Fruit fly (Drosophila melanogaster): Measurements from ENCODE around the gene SclB.

The SclB gene

dm6 chr2L:16837672-16838071 is at the start of gene SclB, which contains the start of gene SclA:
Gene SclB (plus strand): TSS chr2L:16837972.
Gene SclA (plus strand): TSS chr2L:16837972.
- TF ChIP-seq CTCF (optimal IDR thresholded peaks at IDR 0.05) (no peak), CG8478 (optimal IDR thresholded peaks at IDR 0.05) (no peak)

dm6 chr2L:16788885-16789284 is 48.9 kb upstream of the SclB start:
- TF ChIP-seq CG8478 (optimal IDR thresholded peaks at IDR 0.05) = no peak
- no peak for TF ChIP-seq CTCF (optimal IDR thresholded peaks at IDR 0.05)

dm6 chr2L:16789880-16790279 is 47.9 kb upstream of the SclB start:
- TF ChIP-seq CTCF (optimal IDR thresholded peaks at IDR 0.05) = no peak
- TF ChIP-seq CG8478 (optimal IDR thresholded peaks at IDR 0.05) = no peak

dm6 chr2L:16790671-16791270 is 47.0 kb upstream of the SclB start, which contains the start of gene Cyt-b5-r:
Gene Cyt-b5-r (minus strand): TSS chr2L:16790721.
- no peak for TF ChIP-seq CG8478 (optimal IDR thresholded peaks at IDR 0.05)
- TF ChIP-seq CTCF (optimal IDR thresholded peaks at IDR 0.05) = no peak

- TF ChIP-seq CG8478 (optimal IDR thresholded peaks at IDR 0.05) = no peak
- no peak for TF ChIP-seq CTCF (optimal IDR thresholded peaks at IDR 0.05)
Measured at dm6 chr2L:16791345-16791744, 46.4 kb upstream of the SclB start, which contains the start of gene CG17928. Gene CG17928 (plus strand): TSS chr2L:16791568.

dm6 chr2L:16793970-16794369 is 43.8 kb upstream of the SclB start, which contains the start of gene Ugt37C2:
Gene Ugt37C2 (plus strand): TSS chr2L:16794211.
- TF ChIP-seq CTCF (optimal IDR thresholded peaks at IDR 0.05) (no peak), CG8478 (optimal IDR thresholded peaks at IDR 0.05) (no peak)

- TF ChIP-seq CTCF (optimal IDR thresholded peaks at IDR 0.05) (no peak), CG8478 (optimal IDR thresholded peaks at IDR 0.05) (no peak)
Measured at dm6 chr2L:16796104-16796645, 41.6 kb upstream of the SclB start, which contains the start of gene Ugt37E1. Gene Ugt37E1 (plus strand): TSS chr2L:16796595.

dm6 chr2L:16798705-16799104 is 39.1 kb upstream of the SclB start, which contains the start of gene Ugt37D1:
Gene Ugt37D1 (plus strand): TSS chr2L:16799025.
- TF ChIP-seq CG8478 (optimal IDR thresholded peaks at IDR 0.05) (no peak), CTCF (optimal IDR thresholded peaks at IDR 0.05) (no peak)

dm6 chr2L:16799496-16799895 is 38.3 kb upstream of the SclB start:
- TF ChIP-seq CTCF (optimal IDR thresholded peaks at IDR 0.05) (no peak), CG8478 (optimal IDR thresholded peaks at IDR 0.05) (no peak)

- TF ChIP-seq CG8478 (optimal IDR thresholded peaks at IDR 0.05) (no peak), CTCF (optimal IDR thresholded peaks at IDR 0.05) (peak in 1 of 2 experiments; percentile 40)
Measured at dm6 chr2L:16801578-16802152, 36.1 kb upstream of the SclB start.

- no peak for TF ChIP-seq CTCF (optimal IDR thresholded peaks at IDR 0.05)
- TF ChIP-seq CG8478 (optimal IDR thresholded peaks at IDR 0.05) = no peak
Measured at dm6 chr2L:16803638-16804037, 34.1 kb upstream of the SclB start.

- TF ChIP-seq CTCF (optimal IDR thresholded peaks at IDR 0.05) (no peak), CG8478 (optimal IDR thresholded peaks at IDR 0.05) (no peak)
Measured at dm6 chr2L:16804376-16804934, 33.3 kb upstream of the SclB start, which contains the start of gene CG13272. Gene CG13272 (plus strand): TSS chr2L:16804884.

dm6 chr2L:16808752-16809151 is 29.0 kb upstream of the SclB start:
- no peak for TF ChIP-seq CG8478 (optimal IDR thresholded peaks at IDR 0.05)
- no peak for TF ChIP-seq CTCF (optimal IDR thresholded peaks at IDR 0.05)

- TF ChIP-seq CTCF (optimal IDR thresholded peaks at IDR 0.05) (peak; percentile 82 to 94), CG8478 (optimal IDR thresholded peaks at IDR 0.05) (no peak)
Measured at dm6 chr2L:16815989-16816749, 21.6 kb upstream of the SclB start, which contains the start of gene mdy. Gene mdy (plus strand): TSS chr2L:16816660.

- TF ChIP-seq CTCF (optimal IDR thresholded peaks at IDR 0.05) (no peak), CG8478 (optimal IDR thresholded peaks at IDR 0.05) (no peak)
Measured at dm6 chr2L:16816750-16817087, 21.1 kb upstream of the SclB start.
